Worm (Caenorhabditis elegans): Measurements from ENCODE around the gene swsn-3.

Gene swsn-3

ce11 chrIII:2805084-2805483 lies 36.6 kb upstream of the swsn-3 start, which contains the start of gene Y71H2AM.3 (continued):
- TF ChIP-seq chd-7 (tag; optimal IDR thresholded peaks at IDR 0.05), result no peak
- TF ChIP-seq madf-10 (tag; optimal IDR thresholded peaks at IDR 0.05), result no peak
- TF ChIP-seq ZK185.1 (tag; optimal IDR thresholded peaks at IDR 0.05; ENCODE audit: poor library complexity, severe bottlenecking), result no peak
- no peak for TF ChIP-seq ekl-4 (GFP tag; IDR thresholded peaks at IDR 0.05)
- TF ChIP-seq madf-8 (GFP tag; conservative IDR thresholded peaks at IDR 0.05), result no peak
- TF ChIP-seq snpc-4 (GFP tag; optimal IDR thresholded peaks at IDR 0.05), result no peak
- no peak for TF ChIP-seq snpc-4 (tag; optimal IDR thresholded peaks at IDR 0.05)
- TF ChIP-seq C17E4.6 (GFP tag; IDR thresholded peaks at IDR 0.05), result no peak
- TF ChIP-seq him-1 (tag; optimal IDR thresholded peaks at IDR 0.05), result no peak
- no peak for TF ChIP-seq ceh-79 (tag; optimal IDR thresholded peaks at IDR 0.05)
- no peak for TF ChIP-seq tbp1 (GFP tag; optimal IDR thresholded peaks at IDR 0.05)
- TF ChIP-seq repo-1 (tag; optimal IDR thresholded peaks at IDR 0.05), result no peak
- no peak for TF ChIP-seq K12H6.12 (tag; optimal IDR thresholded peaks at IDR 0.05)
- peak; percentile 93 for TF ChIP-seq mcd-1 (GFP tag; IDR thresholded peaks at IDR 0.05)
- TF ChIP-seq madf-3 (GFP tag; IDR thresholded peaks at IDR 0.05), result no peak
- no peak for TF ChIP-seq atf-7 (tag; optimal IDR thresholded peaks at IDR 0.05)
- TF ChIP-seq bed-1 (GFP tag; IDR thresholded peaks at IDR 0.05), result no peak
- no peak for TF ChIP-seq F57C9.4 (tag; optimal IDR thresholded peaks at IDR 0.05)
- no peak for TF ChIP-seq B0336.3 (GFP tag; IDR thresholded peaks at IDR 0.05)
- TF ChIP-seq hmg-1.2 (GFP tag; IDR thresholded peaks at IDR 0.05), result no peak
- peak in 2 of 3 experiments; percentile 42 to 92 for TF ChIP-seq lin-35 (GFP tag; optimal IDR thresholded peaks at IDR 0.05)
- TF ChIP-seq mes-4 (tag; optimal IDR thresholded peaks at IDR 0.05), result no peak
- TF ChIP-seq nhr-27 (tag; optimal IDR thresholded peaks at IDR 0.05), result no peak
- TF ChIP-seq lin-54 (GFP tag; optimal IDR thresholded peaks at IDR 0.05), result peak; percentile 93
- no peak for TF ChIP-seq zim-3 (tag; optimal IDR thresholded peaks at IDR 0.05)
- TF ChIP-seq snpc-3.4 (tag; optimal IDR thresholded peaks at IDR 0.05), result no peak
- peak; percentile 59 for TF ChIP-seq dpl-1 (GFP tag; optimal IDR thresholded peaks at IDR 0.05)
- TF ChIP-seq nhr-179 (tag; optimal IDR thresholded peaks at IDR 0.05), result no peak
- no peak for TF ChIP-seq ztf-22 (GFP tag; optimal IDR thresholded peaks at IDR 0.05)
- no peak for TF ChIP-seq egrh-3 (GFP tag; IDR thresholded peaks at IDR 0.05)
- TF ChIP-seq lag-1 (GFP tag; IDR thresholded peaks at IDR 0.05), result no peak
- no peak for TF ChIP-seq lsy-27 (tag; optimal IDR thresholded peaks at IDR 0.05; ENCODE audit: borderline replicate concordance, insufficient read depth)
- no peak for TF ChIP-seq nfya-2 (GFP tag; IDR thresholded peaks at IDR 0.05)
- peak; percentile 72 for TF ChIP-seq efl-1 (GFP tag; optimal IDR thresholded peaks at IDR 0.05)
- TF ChIP-seq hrde-1 (tag; optimal IDR thresholded peaks at IDR 0.05; ENCODE audit: borderline replicate concordance), result no peak
- no peak for TF ChIP-seq sea-2 (GFP tag; IDR thresholded peaks at IDR 0.05)
- TF ChIP-seq nhr-120 (GFP tag; IDR thresholded peaks at IDR 0.05), result no peak
- TF ChIP-seq aptf-2 (GFP tag; conservative IDR thresholded peaks at IDR 0.05), result no peak
- no peak for TF ChIP-seq unc-130 (GFP tag; optimal IDR thresholded peaks at IDR 0.05)
- TF ChIP-seq F33H1.4 (GFP tag; IDR thresholded peaks at IDR 0.05), result peak; percentile 9; the same call in 1 of the 2 replicates
- TF ChIP-seq Y56A3A.18 (GFP tag; IDR thresholded peaks at IDR 0.05), result no peak
- TF ChIP-seq cebp-2 (GFP tag; IDR thresholded peaks at IDR 0.05), result no peak
- peak; percentile 0 for TF ChIP-seq lin-40 (tag; optimal IDR thresholded peaks at IDR 0.05)

Data from whole organism, young adult.